Fruit fly (Drosophila melanogaster) S2 (cell line): Measurements from ENCODE around the gene CG6638.

Source experiments
- CG8478 ChIP-seq: fragments of >200 bp; optimal IDR thresholded peaks from 2 replicates; lab custom pipeline; 2018
- CTCF ChIP-seq, 2 experiments: fragments of >200 bp; optimal IDR thresholded peaks; 2 replicates each; lab custom pipeline; 2018

DNA sequence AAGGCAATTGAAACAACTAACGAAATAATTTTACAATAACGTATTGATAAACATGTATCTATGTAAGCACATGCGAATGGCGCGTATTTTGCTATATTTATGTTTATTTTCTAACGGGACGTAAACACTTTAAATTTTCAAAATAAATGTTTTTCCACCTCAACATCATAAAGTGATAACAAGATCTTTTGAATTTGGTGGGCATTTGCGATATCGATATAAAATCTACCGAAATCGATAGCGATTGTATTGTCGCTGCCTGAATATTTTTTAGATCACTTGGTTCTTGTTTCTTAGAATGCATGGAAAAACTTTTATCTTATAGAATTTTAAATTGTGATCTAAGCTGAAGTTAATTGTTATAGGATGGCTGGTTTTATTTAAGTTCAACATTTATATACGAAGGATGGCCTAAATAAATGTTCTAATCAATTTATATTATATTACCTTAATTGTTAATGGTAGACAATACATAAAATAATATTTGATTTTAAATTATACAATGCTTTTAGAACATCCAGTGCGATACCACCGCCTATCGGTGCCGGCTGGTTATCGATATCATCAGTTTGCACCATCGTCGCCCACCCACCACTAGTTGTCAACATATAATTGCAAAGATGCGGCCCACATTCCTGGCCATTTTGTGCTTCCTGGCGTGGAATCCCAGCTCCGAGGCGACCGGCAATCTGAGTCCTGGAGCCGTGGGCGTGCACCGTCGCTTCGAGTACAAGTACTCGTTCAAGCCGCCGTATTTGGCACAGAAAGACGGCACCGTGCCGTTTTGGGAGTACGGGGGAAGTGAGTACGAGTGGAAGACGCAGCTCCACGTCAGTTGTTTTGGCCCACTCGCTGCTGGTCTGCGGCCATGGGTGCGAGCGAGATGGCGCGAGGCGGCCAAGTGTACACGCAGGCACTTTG lies 41.2 kb downstream of the CG6638 start, which contains the start of gene ergic53:
- TF ChIP-seq CTCF (optimal IDR thresholded peaks at IDR 0.05; lab: Kevin White, UChicago), result no peak
- no peak for TF ChIP-seq CG8478 (lab: Kevin White, UChicago)
